Fruit fly (Drosophila melanogaster): Measurements from ENCODE around the gene CG43063.

CG43063 gene

DNA sequence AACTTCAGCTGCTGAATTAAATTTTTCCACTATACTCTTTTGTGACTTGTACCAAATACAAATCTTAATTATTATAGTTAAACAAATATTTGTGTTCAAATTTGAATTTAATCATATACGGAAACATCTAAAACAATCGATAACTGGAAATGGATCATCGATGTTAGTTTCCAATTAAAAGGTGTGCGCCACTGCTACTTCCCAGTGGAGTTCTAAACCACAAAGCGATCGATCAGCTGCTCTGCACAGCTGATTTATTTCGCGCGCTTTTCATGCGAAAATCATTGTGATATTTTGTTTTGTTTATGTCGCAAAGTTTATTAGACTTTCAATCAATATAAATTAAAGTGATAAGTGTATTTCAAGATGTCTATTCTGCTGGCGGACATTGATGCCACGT, 2.4 kb downstream of the CG43063 start, which contains the start of gene timeout:
Gene timeout (plus strand): TSS at position 257 of the 400 bp plus-strand sequence.
- TF ChIP-seq h (optimal IDR thresholded peaks at IDR 0.05) (no peak), insv (optimal IDR thresholded peaks at IDR 0.05) (no peak), ttk (optimal IDR thresholded peaks at IDR 0.05) (no peak), Sin3A (optimal IDR thresholded peaks at IDR 0.05) (no peak), Myc (optimal IDR thresholded peaks at IDR 0.05) (no peak), psq (optimal IDR thresholded peaks at IDR 0.05) (no peak)

DNA sequence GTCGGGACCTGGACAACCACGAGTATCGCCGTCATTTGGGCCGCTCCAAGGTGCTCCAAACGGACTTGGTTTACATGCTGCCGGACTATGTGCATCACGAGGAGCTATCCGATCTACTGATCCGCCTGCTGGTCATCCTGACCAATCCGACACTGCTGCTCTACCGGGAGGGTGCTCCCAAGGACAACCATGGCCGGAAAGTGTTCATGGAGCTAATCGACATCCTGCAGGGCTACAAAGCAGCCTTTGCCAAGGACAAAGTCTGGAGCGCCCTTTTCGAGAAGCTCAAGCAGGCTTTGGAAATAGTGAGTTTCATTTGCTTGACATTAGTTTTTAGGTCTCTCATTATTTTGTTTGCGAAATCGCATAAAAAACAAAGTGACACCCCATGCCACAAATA, 2.9 kb downstream of the CG43063 start, which contains the start of gene CG34308:
Gene CG34308 (plus strand): TSS at position 301 of the 400 bp plus-strand sequence.
- TF ChIP-seq insv (optimal IDR thresholded peaks at IDR 0.05): no peak
- no peak for TF ChIP-seq Myc (optimal IDR thresholded peaks at IDR 0.05)
- TF ChIP-seq psq (optimal IDR thresholded peaks at IDR 0.05): no peak
- no peak for TF ChIP-seq Sin3A (optimal IDR thresholded peaks at IDR 0.05)
- TF ChIP-seq h (optimal IDR thresholded peaks at IDR 0.05): no peak
- no peak for TF ChIP-seq ttk (optimal IDR thresholded peaks at IDR 0.05)

DNA sequence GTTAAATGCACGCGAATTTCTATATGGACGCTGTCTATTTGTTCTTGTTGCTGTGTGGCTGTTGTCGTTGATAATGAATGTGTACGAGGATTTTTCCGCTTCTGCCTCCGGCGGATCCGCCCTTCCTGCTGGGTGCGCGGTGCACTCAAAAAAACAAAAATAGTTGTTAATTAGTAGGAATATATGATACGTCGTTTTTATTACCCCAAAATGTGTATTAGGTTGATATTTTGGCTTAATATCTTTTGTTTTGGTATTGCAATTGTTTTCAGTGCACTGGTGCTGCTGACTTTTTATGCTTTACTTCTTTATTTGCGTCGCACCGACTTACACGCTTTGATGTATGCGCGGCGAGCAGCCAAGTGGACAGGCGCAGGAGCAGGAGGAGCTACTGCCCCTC, 5.6 kb downstream of the CG43063 start:
- TF ChIP-seq psq (optimal IDR thresholded peaks at IDR 0.05) (no peak), insv (optimal IDR thresholded peaks at IDR 0.05) (no peak), ttk (optimal IDR thresholded peaks at IDR 0.05) (no peak), Sin3A (optimal IDR thresholded peaks at IDR 0.05) (no peak), h (optimal IDR thresholded peaks at IDR 0.05) (no peak), Myc (optimal IDR thresholded peaks at IDR 0.05) (no peak)

DNA sequence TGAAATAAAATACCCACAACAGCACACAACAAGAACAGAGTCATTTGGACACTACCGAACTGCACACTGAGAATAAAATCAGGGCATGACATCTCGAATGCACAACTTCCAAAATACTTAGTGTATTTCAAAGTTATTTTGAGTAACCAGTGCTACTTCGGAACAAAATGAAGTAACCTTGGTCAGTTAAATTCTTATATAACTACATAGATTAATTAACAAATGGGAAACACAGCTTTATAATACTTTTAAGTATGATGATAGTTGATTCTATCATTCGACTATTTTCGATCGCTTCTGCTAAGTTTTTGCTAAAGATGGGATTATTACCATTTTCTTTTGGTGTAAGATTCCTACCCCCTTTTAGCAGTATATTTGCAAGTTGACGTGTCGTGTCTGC, 31.7 kb downstream of the CG43063 start:
- TF ChIP-seq Myc (optimal IDR thresholded peaks at IDR 0.05) (no peak), Sin3A (optimal IDR thresholded peaks at IDR 0.05) (no peak), ttk (optimal IDR thresholded peaks at IDR 0.05) (no peak), insv (optimal IDR thresholded peaks at IDR 0.05) (no peak), psq (optimal IDR thresholded peaks at IDR 0.05) (no peak), h (optimal IDR thresholded peaks at IDR 0.05) (no peak)

DNA sequence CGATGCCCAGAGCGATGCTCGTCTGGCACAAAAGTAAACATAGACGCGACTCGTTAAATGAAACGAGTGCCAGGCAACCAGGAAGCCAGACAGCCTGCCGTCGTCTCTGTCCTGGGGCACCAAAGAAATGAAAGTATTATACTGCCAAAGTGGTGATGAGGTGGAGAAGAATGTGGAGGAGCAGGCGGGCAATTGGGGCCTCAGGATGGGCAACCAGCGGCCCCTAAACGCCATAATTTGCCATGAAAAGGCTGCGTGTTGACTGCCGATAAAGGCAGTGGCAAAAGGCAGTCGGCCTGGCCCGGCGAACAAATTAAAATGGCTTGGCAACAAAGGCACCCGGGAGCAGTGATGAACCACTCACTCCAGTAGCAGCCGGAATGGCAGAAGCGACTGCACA, 42.9 kb downstream of the CG43063 start:
- TF ChIP-seq psq (optimal IDR thresholded peaks at IDR 0.05): no peak
- TF ChIP-seq h (optimal IDR thresholded peaks at IDR 0.05): no peak
- TF ChIP-seq Myc (optimal IDR thresholded peaks at IDR 0.05): no peak
- TF ChIP-seq ttk (optimal IDR thresholded peaks at IDR 0.05): no peak
- no peak for TF ChIP-seq insv (optimal IDR thresholded peaks at IDR 0.05)
- TF ChIP-seq Sin3A (optimal IDR thresholded peaks at IDR 0.05): no peak

Measured in Kc167 (cell line).